Worm (Caenorhabditis elegans) whole organism, mixed stage, embryonic: ENCODE data around the gene tpp-2.

Experiments used
- M03D4.4 ChIP-seq: sonication (generic microtip); optimal IDR thresholded peaks from 2 replicates; lab custom pipeline; 2017; ENCODE audit warnings: mild to moderate bottlenecking, missing genetic modification characterization, missing compliant biosample characterization
- blmp-1 ChIP-seq: fragments of 150-350 bp; optimal IDR thresholded peaks from 2 replicates; lab custom pipeline; 2014; ENCODE audit warnings: missing biosample characterization, missing genetic modification characterization
- ceh-39 ChIP-seq: fragments of 150-350 bp; optimal IDR thresholded peaks from 2 replicates; lab custom pipeline; 2014; ENCODE audit warnings: missing biosample characterization, missing genetic modification characterization
- ceh-43 ChIP-seq: fragments of 200-800 bp; sonication (Bioruptor generic); optimal IDR thresholded peaks from 2 replicates; lab custom pipeline; 2018; ENCODE audit warnings: mild to moderate bottlenecking, missing genetic modification characterization, moderate library complexity, missing compliant biosample characterization
- ceh-83 ChIP-seq: fragments of 200-800 bp; sonication (Bioruptor generic); optimal IDR thresholded peaks from 2 replicates; lab custom pipeline; 2018; ENCODE audit warnings: mild to moderate bottlenecking, missing genetic modification characterization, missing compliant biosample characterization
- ces-1 ChIP-seq: fragments of 150-350 bp; optimal IDR thresholded peaks from 2 replicates; lab custom pipeline; 2014; ENCODE audit warnings: missing biosample characterization, missing genetic modification reagents, missing genetic modification characterization
- cnd-1 ChIP-seq: fragments of 200-800 bp; sonication (Bioruptor generic); optimal IDR thresholded peaks from 2 replicates; lab custom pipeline; 2018; ENCODE audit warnings: mild to moderate bottlenecking, missing genetic modification characterization, missing compliant biosample characterization
- drap-1 ChIP-seq: fragments of 200-800 bp; sonication (Bioruptor generic); optimal IDR thresholded peaks from 3 replicates; lab custom pipeline; 2018; ENCODE audit warnings: mild to moderate bottlenecking, missing genetic modification characterization, missing compliant biosample characterization
- elt-1 ChIP-seq: sonication (generic microtip); optimal IDR thresholded peaks from 2 replicates; lab custom pipeline; 2017; ENCODE audit warnings: missing genetic modification characterization, mild to moderate bottlenecking, missing compliant biosample characterization, antibody characterized with exemption, moderate library complexity, borderline replicate concordance; ENCODE audit not compliant: insufficient read depth
- elt-3 ChIP-seq: fragments of 150-350 bp; optimal IDR thresholded peaks from 2 replicates; lab custom pipeline; 2014; ENCODE audit warnings: missing biosample characterization, missing genetic modification characterization
- flh-1 ChIP-seq: fragments of 200-800 bp; sonication (Bioruptor generic); optimal IDR thresholded peaks from 2 replicates; lab custom pipeline; 2018; ENCODE audit warnings: mild to moderate bottlenecking, missing genetic modification characterization, moderate library complexity, missing compliant biosample characterization
- ham-2 ChIP-seq: fragments of 200-800 bp; sonication (Bioruptor generic); optimal IDR thresholded peaks from 2 replicates; lab custom pipeline; 2018; ENCODE audit warnings: mild to moderate bottlenecking, missing genetic modification characterization, missing compliant biosample characterization
- hlh-1 ChIP-seq: fragments of 150-350 bp; optimal IDR thresholded peaks from 2 replicates; lab custom pipeline; 2014; ENCODE audit warnings: missing biosample characterization, missing genetic modification reagents, missing genetic modification characterization
- lin-13 ChIP-seq: fragments of 150-350 bp; optimal IDR thresholded peaks from 2 replicates; lab custom pipeline; 2014; ENCODE audit warnings: missing biosample characterization, missing genetic modification characterization
- lsy-2 ChIP-seq: fragments of 150-350 bp; optimal IDR thresholded peaks from 2 replicates; lab custom pipeline; 2014; ENCODE audit warnings: missing biosample characterization, missing genetic modification characterization
- mab-5 ChIP-seq: fragments of 150-350 bp; optimal IDR thresholded peaks from 2 replicates; lab custom pipeline; 2014; ENCODE audit warnings: missing biosample characterization, missing genetic modification characterization
- mls-2 ChIP-seq: sonication (generic microtip); optimal IDR thresholded peaks from 2 replicates; lab custom pipeline; 2016; ENCODE audit warnings: mild to moderate bottlenecking, missing genetic modification characterization, moderate library complexity, missing compliant biosample characterization
- nhr-12 ChIP-seq: fragments of 150-350 bp; optimal IDR thresholded peaks from 2 replicates; lab custom pipeline; 2014; ENCODE audit warnings: missing biosample characterization, missing genetic modification characterization
- nhr-2 ChIP-seq: fragments of 150-350 bp; optimal IDR thresholded peaks from 2 replicates; lab custom pipeline; 2014; ENCODE audit warnings: missing biosample characterization, missing genetic modification characterization
- nhr-28 ChIP-seq: fragments of 150-350 bp; optimal IDR thresholded peaks from 2 replicates; lab custom pipeline; 2014; ENCODE audit warnings: missing biosample characterization, missing genetic modification characterization
- nhr-76 ChIP-seq: sonication (generic microtip); optimal IDR thresholded peaks from 2 replicates; lab custom pipeline; 2017; ENCODE audit warnings: missing biosample characterization, missing genetic modification characterization
- pha-4 ChIP-seq: fragments of 150-350 bp; optimal IDR thresholded peaks from 2 replicates; lab custom pipeline; 2018; ENCODE audit warnings: missing biosample characterization, missing genetic modification reagents, missing genetic modification characterization
- sem-2 ChIP-seq: fragments of 200-800 bp; sonication (Bioruptor generic); optimal IDR thresholded peaks from 2 replicates; lab custom pipeline; 2018; ENCODE audit warnings: mild to moderate bottlenecking, missing genetic modification characterization, missing compliant biosample characterization
- snpc-4 ChIP-seq: fragments of 150-350 bp; optimal IDR thresholded peaks from 2 replicates; lab custom pipeline; 2014; ENCODE audit warnings: missing biosample characterization, missing genetic modification characterization
- sptf-1 ChIP-seq: sonication (generic microtip); optimal IDR thresholded peaks from 2 replicates; lab custom pipeline; 2017; ENCODE audit warnings: mild to moderate bottlenecking, missing genetic modification characterization, moderate library complexity, missing compliant biosample characterization
- tbx-8 ChIP-seq: fragments of 200-800 bp; sonication (Bioruptor generic); optimal IDR thresholded peaks from 2 replicates; lab custom pipeline; 2018; ENCODE audit warnings: mild to moderate bottlenecking, missing genetic modification characterization, moderate library complexity, missing compliant biosample characterization
- unc-120 ChIP-seq: sonication (generic microtip); optimal IDR thresholded peaks from 2 replicates; lab custom pipeline; 2017; ENCODE audit warnings: missing genetic modification characterization, missing compliant biosample characterization; ENCODE audit not compliant: poor library complexity, severe bottlenecking
- unc-39 ChIP-seq: fragments of 150-350 bp; optimal IDR thresholded peaks from 2 replicates; lab custom pipeline; 2014; ENCODE audit warnings: missing biosample characterization, missing genetic modification characterization
- unc-62 ChIP-seq: fragments of 150-350 bp; optimal IDR thresholded peaks from 2 replicates; lab custom pipeline; 2014; ENCODE audit warnings: missing biosample characterization, missing genetic modification reagents, missing genetic modification characterization
- zip-8 ChIP-seq: fragments of 150-350 bp; optimal IDR thresholded peaks from 2 replicates; lab custom pipeline; 2014; ENCODE audit warnings: missing biosample characterization, missing genetic modification characterization
- ztf-11 ChIP-seq: fragments of 150-350 bp; optimal IDR thresholded peaks from 2 replicates; lab custom pipeline; 2014; ENCODE audit warnings: missing biosample characterization, missing genetic modification characterization

The tpp-2 gene

DNA sequence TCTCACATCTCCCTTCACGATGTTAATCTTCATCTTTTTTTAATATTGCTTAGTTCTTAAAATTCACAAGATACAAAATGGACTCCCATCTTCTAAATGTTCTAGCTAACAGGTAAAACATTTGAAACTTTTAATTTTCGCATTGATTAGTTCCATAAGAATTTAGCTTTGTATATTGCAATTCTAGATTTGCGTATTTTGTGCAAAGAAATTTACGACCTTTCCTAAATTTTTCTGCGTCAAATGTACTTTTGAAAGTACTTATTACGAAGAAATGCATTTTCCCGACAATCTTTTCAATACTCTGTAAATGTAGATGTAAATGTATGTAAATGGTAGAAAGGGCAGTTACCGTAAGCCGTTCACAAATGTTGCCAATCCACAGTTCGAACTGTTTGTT lies 6.6 kb upstream of the tpp-2 start:
- no peak for TF ChIP-seq pha-4 (tag; lab: Kevin White, UChicago)
- no peak for TF ChIP-seq elt-3 (tag; lab: Kevin White, UChicago)
- no peak for TF ChIP-seq unc-120 (tag; lab: Kevin White, UChicago)
- no peak for TF ChIP-seq unc-62
- TF ChIP-seq snpc-4 (tag; lab: Kevin White, UChicago), result no peak
- TF ChIP-seq sem-2 (GFP tag; lab: Kevin White, UChicago), result no peak
- no peak for TF ChIP-seq hlh-1 (tag; lab: Kevin White, UChicago)
- no peak for TF ChIP-seq ceh-43 (GFP tag; lab: Kevin White, UChicago)
- TF ChIP-seq zip-8 (tag; lab: Kevin White, UChicago), result no peak
- no peak for TF ChIP-seq cnd-1 (tag; lab: Kevin White, UChicago)

DNA sequence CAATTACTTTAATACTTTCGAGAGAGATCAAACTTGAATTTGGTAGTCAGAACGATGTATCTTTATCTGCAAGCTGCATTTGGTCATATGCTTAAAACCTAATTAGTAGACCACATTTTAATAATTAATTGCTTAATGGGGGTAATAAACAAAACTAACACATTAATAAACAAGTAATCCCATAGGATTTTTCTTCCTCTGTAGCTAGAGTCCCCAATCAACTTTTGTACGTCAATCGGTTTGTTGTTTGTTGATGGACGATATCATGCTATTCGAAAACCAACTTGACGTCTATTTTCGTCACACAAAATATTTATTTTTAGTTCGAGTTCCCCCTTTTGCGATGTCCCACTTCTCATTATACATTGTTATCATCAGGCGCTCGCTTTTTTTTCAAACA lies 4.1 kb upstream of the tpp-2 start:
- TF ChIP-seq flh-1 (GFP tag; lab: Kevin White, UChicago) (no peak), nhr-12 (tag; lab: Kevin White, UChicago) (no peak), ztf-11 (no peak), unc-62 (no peak), nhr-2 (tag; lab: Kevin White, UChicago) (no peak), blmp-1 (no peak), cnd-1 (tag; lab: Kevin White, UChicago) (no peak), M03D4.4 (no peak), pha-4 (tag; lab: Kevin White, UChicago) (no peak), unc-120 (tag; lab: Kevin White, UChicago) (no peak), mab-5 (tag; lab: Kevin White, UChicago) (no peak), ham-2 (GFP tag; lab: Kevin White, UChicago) (no peak), elt-1 (tag; lab: Kevin White, UChicago) (no peak), sem-2 (GFP tag; lab: Kevin White, UChicago) (no peak), ceh-83 (GFP tag; lab: Kevin White, UChicago) (no peak), nhr-28 (tag; lab: Kevin White, UChicago) (no peak), unc-39 (no peak), ceh-39 (tag; lab: Kevin White, UChicago) (no peak)

DNA sequence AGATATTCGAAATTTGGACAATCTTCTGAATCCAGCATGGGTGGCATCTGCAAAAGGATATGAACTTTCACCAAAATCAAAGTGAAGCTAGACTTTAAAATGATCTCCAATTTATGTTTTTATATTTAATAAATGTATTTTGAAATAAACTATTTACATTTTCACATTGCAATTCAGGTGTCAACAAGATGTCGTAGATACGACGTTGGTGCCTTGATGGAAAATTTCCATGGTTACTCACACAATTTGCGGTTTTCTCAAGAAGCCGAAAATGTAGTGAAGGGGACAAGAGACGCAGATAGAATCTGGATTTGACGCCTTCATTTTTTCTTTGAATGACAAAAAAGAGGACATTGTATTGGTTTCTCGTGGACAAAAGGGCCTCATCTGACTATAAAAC lies 2.1 kb upstream of the tpp-2 start, which contains the start of gene rgs-3:
Gene rgs-3 (plus strand): TSS at position 301 of the 400 bp plus-strand sequence.
- TF ChIP-seq lsy-2 (tag; lab: Kevin White, UChicago) (no peak), hlh-1 (tag; lab: Kevin White, UChicago) (no peak), ces-1 (GFP tag; lab: Kevin White, UChicago) (no peak), tbx-8 (GFP tag; lab: Kevin White, UChicago) (no peak), ztf-11 (no peak), snpc-4 (tag; lab: Kevin White, UChicago) (no peak), elt-1 (tag; lab: Kevin White, UChicago) (no peak), drap-1 (GFP tag; lab: Kevin White, UChicago) (no peak), mab-5 (tag; lab: Kevin White, UChicago) (no peak), mls-2 (tag; lab: Kevin White, UChicago) (no peak), ceh-83 (GFP tag; lab: Kevin White, UChicago) (no peak), nhr-2 (tag; lab: Kevin White, UChicago) (no peak), ham-2 (GFP tag; lab: Kevin White, UChicago) (no peak), cnd-1 (tag; lab: Kevin White, UChicago) (no peak), sptf-1 (tag; lab: Kevin White, UChicago) (no peak), nhr-76 (tag; lab: Kevin White, UChicago) (no peak), ceh-43 (GFP tag; lab: Kevin White, UChicago) (no peak)

DNA sequence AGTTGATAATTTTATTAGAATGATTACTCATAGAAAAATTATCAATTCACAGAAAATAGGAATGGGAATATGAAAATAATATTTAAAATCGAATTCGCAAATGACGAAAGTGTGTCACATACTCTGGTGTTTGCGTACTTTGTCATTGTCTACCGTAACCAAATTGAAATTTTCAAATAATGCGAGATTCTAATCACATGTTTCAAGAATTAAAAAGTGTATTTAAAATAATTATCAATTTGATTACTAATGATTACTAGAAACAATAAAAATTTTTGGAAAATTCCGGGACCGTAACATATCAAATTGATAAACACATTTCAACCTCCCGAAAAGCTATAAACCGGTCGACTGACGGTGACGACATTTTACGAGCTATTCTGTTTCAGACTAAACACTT lies 6.0 kb downstream of the tpp-2 start, which contains the start of the genes fbf-2 and nspg-3:
Gene fbf-2 (minus strand): TSS at position 101 of the 400 bp plus-strand sequence.
Gene nspg-3 (plus strand): TSS at position 388 of the 400 bp plus-strand sequence.
- no peak for TF ChIP-seq lin-13 (tag; lab: Kevin White, UChicago)
- no peak for TF ChIP-seq drap-1 (GFP tag; lab: Kevin White, UChicago)

DNA sequence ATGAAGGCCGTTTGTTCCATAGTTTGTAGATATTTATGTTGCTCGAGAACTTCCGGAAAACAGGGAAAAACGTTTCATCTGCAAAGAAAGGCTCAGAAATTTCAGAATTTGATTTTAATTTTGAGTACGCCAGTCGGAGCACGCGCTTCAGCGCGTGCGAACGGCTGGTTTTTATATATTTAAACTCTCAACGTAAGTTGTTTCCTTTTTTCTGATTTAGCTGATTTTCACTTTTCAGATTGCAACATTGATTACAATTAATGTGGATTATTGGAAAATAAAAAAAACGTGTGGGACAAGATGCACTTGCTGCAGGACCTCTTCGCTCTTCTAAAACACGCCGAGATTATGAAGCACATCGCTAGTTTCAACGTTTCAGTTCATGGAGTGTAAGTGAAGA lies 14.8 kb downstream of the tpp-2 start, which contains the start of gene F21H12.3:
Gene F21H12.3 (plus strand): TSS at position 301 of the 400 bp plus-strand sequence.
- no peak for TF ChIP-seq ces-1 (GFP tag; lab: Kevin White, UChicago)
